Fruit fly (Drosophila melanogaster) whole organism, embryonic: ENCODE measurements around the gene CG43931.

Experiments used
- Adf1 ChIP-seq: fragments of 200-800 bp; sonication (Bioruptor generic); IDR thresholded peaks from 2 replicates; pipeline ENCODE4 v1.3.6; 2022; ENCODE audit warnings: missing biosample characterization, missing genetic modification characterization
- B-H1 ChIP-seq: fragments of 200-800 bp; sonication (Bioruptor generic); IDR thresholded peaks from 3 replicates; pipeline ENCODE4 v1.3.6; 2022; ENCODE audit warnings: missing biosample characterization, missing genetic modification characterization
- Blimp-1 ChIP-seq: fragments of 200-800 bp; sonication (Bioruptor generic); optimal IDR thresholded peaks from 3 replicates; lab custom pipeline; 2018; ENCODE audit warnings: missing biosample characterization, missing genetic modification characterization, mild to moderate bottlenecking, moderate library complexity, missing genetic modification reagents
- CG10147 ChIP-seq: fragments of 200-800 bp; sonication (Bioruptor generic); optimal IDR thresholded peaks from 2 replicates; lab custom pipeline; 2019; ENCODE audit warnings: missing biosample characterization, mild to moderate bottlenecking, missing genetic modification characterization, moderate library complexity
- CG12155 ChIP-seq: fragments of 200-800 bp; sonication (Bioruptor generic); optimal IDR thresholded peaks from 3 replicates; lab custom pipeline; 2016; ENCODE audit warnings: missing biosample characterization, missing genetic modification characterization
- CG12659 ChIP-seq: fragments of 200-800 bp; sonication (Bioruptor generic); optimal IDR thresholded peaks from 3 replicates; lab custom pipeline; 2017; ENCODE audit warnings: mild to moderate bottlenecking, missing biosample characterization, missing genetic modification reagents, missing genetic modification characterization
- CG12744 ChIP-seq: fragments of 200-800 bp; sonication (Bioruptor generic); optimal IDR thresholded peaks from 2 replicates; lab custom pipeline; 2016; ENCODE audit warnings: missing biosample characterization, missing genetic modification characterization
- CG13287 ChIP-seq: fragments of 200-800 bp; sonication (Bioruptor generic); IDR thresholded peaks from 2 replicates; pipeline ENCODE4 v1.3.6; 2022; ENCODE audit warnings: missing biosample characterization, missing genetic modification characterization; ENCODE audit not compliant: partially characterized antibody
- CG15601 ChIP-seq: fragments of 200-800 bp; sonication (Bioruptor generic); optimal IDR thresholded peaks from 3 replicates; lab custom pipeline; 2019; ENCODE audit warnings: missing biosample characterization, mild to moderate bottlenecking, missing genetic modification characterization, moderate library complexity
- CG1603 ChIP-seq: fragments of 200-800 bp; sonication (Bioruptor generic); optimal IDR thresholded peaks from 2 replicates; lab custom pipeline; 2019; ENCODE audit warnings: missing biosample characterization, mild to moderate bottlenecking, missing genetic modification characterization, moderate library complexity
- CG17186 ChIP-seq: fragments of 200-800 bp; sonication (Bioruptor generic); optimal IDR thresholded peaks from 3 replicates; lab custom pipeline; 2017; ENCODE audit warnings: missing biosample characterization, missing genetic modification reagents, missing genetic modification characterization
- CG17568 ChIP-seq: fragments of 200-800 bp; sonication (Bioruptor generic); optimal IDR thresholded peaks from 2 replicates; lab custom pipeline; 2018; ENCODE audit warnings: missing biosample characterization, mild to moderate bottlenecking, missing genetic modification characterization, moderate library complexity
- CG2889 ChIP-seq: fragments of 200-800 bp; sonication (Bioruptor generic); IDR thresholded peaks from 3 replicates; pipeline ENCODE4 v1.3.6; 2022; ENCODE audit warnings: missing biosample characterization, missing genetic modification characterization
- CG31388 ChIP-seq: fragments of 200-800 bp; sonication (Bioruptor generic); optimal IDR thresholded peaks from 2 replicates; lab custom pipeline; 2016; ENCODE audit warnings: missing biosample characterization, missing genetic modification characterization
- CG3407 ChIP-seq: fragments of 200-800 bp; sonication (Bioruptor generic); optimal IDR thresholded peaks from 2 replicates; lab custom pipeline; 2018; ENCODE audit warnings: missing biosample characterization, mild to moderate bottlenecking, missing genetic modification characterization
- CG34376 ChIP-seq: fragments of 200-800 bp; sonication (Bioruptor generic); optimal IDR thresholded peaks from 2 replicates; lab custom pipeline; 2018; ENCODE audit warnings: missing biosample characterization, mild to moderate bottlenecking, missing genetic modification characterization
- CG3847 ChIP-seq: fragments of 200-800 bp; sonication (Bioruptor generic); IDR thresholded peaks from 2 replicates; pipeline ENCODE4 v1.3.6; 2022; ENCODE audit warnings: missing biosample characterization, missing genetic modification characterization
- CG4707 ChIP-seq: fragments of 200-800 bp; sonication (Bioruptor generic); optimal IDR thresholded peaks from 2 replicates; lab custom pipeline; 2018; ENCODE audit warnings: missing biosample characterization, mild to moderate bottlenecking, missing genetic modification characterization, moderate library complexity
- CG6683 ChIP-seq: fragments of 200-800 bp; sonication (Bioruptor generic); optimal IDR thresholded peaks from 2 replicates; lab custom pipeline; 2017; ENCODE audit warnings: missing biosample characterization, mild to moderate bottlenecking, missing genetic modification characterization, missing genetic modification reagents
- CG6765 ChIP-seq: fragments of 200-800 bp; sonication (Bioruptor generic); optimal IDR thresholded peaks from 3 replicates; lab custom pipeline; 2017; ENCODE audit warnings: missing biosample characterization, mild to moderate bottlenecking, missing genetic modification characterization
- CG7928 ChIP-seq: fragments of 200-800 bp; sonication (Bioruptor generic); optimal IDR thresholded peaks from 2 replicates; lab custom pipeline; 2017; ENCODE audit warnings: missing biosample characterization, mild to moderate bottlenecking, missing genetic modification characterization
- CG9817 ChIP-seq: fragments of 200-800 bp; sonication (Bioruptor generic); optimal IDR thresholded peaks from 2 replicates; lab custom pipeline; 2018; ENCODE audit warnings: missing biosample characterization, mild to moderate bottlenecking, missing genetic modification characterization, moderate library complexity
- Camta ChIP-seq: fragments of 200-800 bp; sonication (Bioruptor generic); optimal IDR thresholded peaks from 2 replicates; lab custom pipeline; 2016; ENCODE audit warnings: missing biosample characterization, missing genetic modification characterization
- Dad ChIP-seq: fragments of 200-800 bp; sonication (Bioruptor generic); optimal IDR thresholded peaks from 3 replicates; lab custom pipeline; 2016; ENCODE audit warnings: missing biosample characterization, missing genetic modification characterization
- Deaf1 ChIP-seq: fragments of 200-800 bp; optimal IDR thresholded peaks from 3 replicates; lab custom pipeline; 2019; ENCODE audit warnings: missing biosample characterization, mild to moderate bottlenecking, missing genetic modification characterization, moderate library complexity
- Dfd ChIP-seq, 2 experiments: fragments of >200 bp; optimal IDR thresholded peaks; 2 replicates each; lab custom pipeline; 2017; ENCODE audit warnings: missing biosample characterization in 2 of 2, missing genetic modification characterization in 2 of 2
- HLH3B ChIP-seq: fragments of 200-800 bp; sonication (Bioruptor generic); IDR thresholded peaks from 2 replicates; pipeline ENCODE4 v1.3.6; 2022; ENCODE audit warnings: missing biosample characterization, missing genetic modification characterization
- Hr78 ChIP-seq, 2 experiments: fragments of 200-800 bp in 1 of 2; fragments of >200 bp in 1 of 2; sonication (Bioruptor generic) in 1 of 2; optimal IDR thresholded peaks; 2 replicates each; lab custom pipeline; 2017 to 2019; ENCODE audit warnings: missing biosample characterization in 2 of 2, missing genetic modification characterization in 2 of 2, mild to moderate bottlenecking in 1 of 2, moderate library complexity in 1 of 2
- MTF-1 ChIP-seq: fragments of 200-800 bp; sonication (Bioruptor generic); optimal IDR thresholded peaks from 2 replicates; lab custom pipeline; 2018; ENCODE audit warnings: missing biosample characterization, mild to moderate bottlenecking, missing genetic modification characterization, borderline replicate concordance
- Mes4 ChIP-seq: fragments of 200-800 bp; sonication (Bioruptor generic); optimal IDR thresholded peaks from 2 replicates; lab custom pipeline; 2016; ENCODE audit warnings: missing biosample characterization, missing genetic modification characterization
- NfI ChIP-seq: fragments of 200-800 bp; sonication (Bioruptor generic); optimal IDR thresholded peaks from 3 replicates; lab custom pipeline; 2018; ENCODE audit warnings: missing biosample characterization, mild to moderate bottlenecking, missing genetic modification characterization, moderate library complexity
- Sin3A ChIP-seq: fragments of >200 bp; optimal IDR thresholded peaks from 2 replicates; lab custom pipeline; 2018
- ac ChIP-seq: fragments of 200-800 bp; sonication (Bioruptor generic); optimal IDR thresholded peaks from 3 replicates; lab custom pipeline; 2017; ENCODE audit warnings: missing biosample characterization, mild to moderate bottlenecking, missing genetic modification characterization
- bcd ChIP-seq: fragments of 200-800 bp; sonication (Bioruptor generic); optimal IDR thresholded peaks from 2 replicates; lab custom pipeline; 2017; ENCODE audit warnings: missing biosample characterization, mild to moderate bottlenecking, missing genetic modification characterization
- chn ChIP-seq: fragments of 200-800 bp; sonication (Bioruptor generic); optimal IDR thresholded peaks from 2 replicates; lab custom pipeline; 2016; ENCODE audit warnings: missing biosample characterization, missing genetic modification characterization
- crc ChIP-seq: fragments of 200-800 bp; sonication (Bioruptor generic); optimal IDR thresholded peaks from 2 replicates; lab custom pipeline; 2016; ENCODE audit warnings: missing biosample characterization, missing genetic modification characterization
- dmrt99B ChIP-seq: fragments of 200-800 bp; sonication (Bioruptor generic); optimal IDR thresholded peaks from 2 replicates; lab custom pipeline; 2018; ENCODE audit warnings: missing biosample characterization, mild to moderate bottlenecking, missing genetic modification characterization, moderate library complexity
- fru ChIP-seq: fragments of >200 bp; optimal IDR thresholded peaks from 2 replicates; lab custom pipeline; 2017
- mam ChIP-seq: fragments of 200-800 bp; sonication (Bioruptor generic); optimal IDR thresholded peaks from 3 replicates; lab custom pipeline; 2016; ENCODE audit warnings: missing biosample characterization, missing genetic modification characterization
- nmo ChIP-seq: fragments of 200-800 bp; sonication (Bioruptor generic); optimal IDR thresholded peaks from 2 replicates; lab custom pipeline; 2018; ENCODE audit warnings: missing biosample characterization, mild to moderate bottlenecking, missing genetic modification characterization, moderate library complexity
- pb ChIP-seq: fragments of 200-800 bp; sonication (Bioruptor generic); optimal IDR thresholded peaks from 3 replicates; lab custom pipeline; 2016; ENCODE audit warnings: missing biosample characterization, missing genetic modification characterization
- pho ChIP-seq: fragments of 200-800 bp; sonication (Bioruptor generic); optimal IDR thresholded peaks from 2 replicates; lab custom pipeline; 2016; ENCODE audit warnings: missing biosample characterization, missing genetic modification characterization
- pnt ChIP-seq: fragments of 200-800 bp; sonication (Bioruptor generic); optimal IDR thresholded peaks from 3 replicates; lab custom pipeline; 2016; ENCODE audit warnings: missing biosample characterization, missing genetic modification characterization
- run ChIP-seq: fragments of 200-800 bp; sonication (Bioruptor generic); optimal IDR thresholded peaks from 3 replicates; lab custom pipeline; 2018; ENCODE audit warnings: missing biosample characterization, mild to moderate bottlenecking, missing genetic modification characterization
- sens ChIP-seq: fragments of 200-800 bp; sonication (Bioruptor generic); peaks from one replicate; lab custom pipeline; 2016; ENCODE audit warnings: missing biosample characterization, missing genetic modification characterization
- seq ChIP-seq: fragments of 200-800 bp; sonication (Bioruptor generic); IDR thresholded peaks from 2 replicates; pipeline ENCODE4 v1.3.6; 2022; ENCODE audit warnings: missing biosample characterization, missing genetic modification characterization
- slp2 ChIP-seq: fragments of 200-800 bp; sonication (Bioruptor generic); optimal IDR thresholded peaks from 2 replicates; lab custom pipeline; 2016; ENCODE audit warnings: missing biosample characterization, missing genetic modification characterization
- ttk ChIP-seq: fragments of 200-800 bp; sonication (Bioruptor generic); IDR thresholded peaks from 2 replicates; pipeline ENCODE4 v2.1.2; 2022; ENCODE audit warnings: missing biosample characterization, missing genetic modification characterization
- unpg ChIP-seq: fragments of 200-800 bp; sonication (Bioruptor generic); optimal IDR thresholded peaks from 3 replicates; lab custom pipeline; 2018; ENCODE audit warnings: missing biosample characterization, mild to moderate bottlenecking, missing genetic modification characterization, moderate library complexity
- vnd ChIP-seq: fragments of 200-800 bp; sonication (Bioruptor generic); IDR thresholded peaks from 3 replicates; pipeline ENCODE4 v1.3.6; 2022; ENCODE audit warnings: missing biosample characterization, missing genetic modification characterization; ENCODE audit not compliant: partially characterized antibody
- yki ChIP-seq: fragments of >200 bp; optimal IDR thresholded peaks from 3 replicates; lab custom pipeline; 2018

CG43931 gene

DNA sequence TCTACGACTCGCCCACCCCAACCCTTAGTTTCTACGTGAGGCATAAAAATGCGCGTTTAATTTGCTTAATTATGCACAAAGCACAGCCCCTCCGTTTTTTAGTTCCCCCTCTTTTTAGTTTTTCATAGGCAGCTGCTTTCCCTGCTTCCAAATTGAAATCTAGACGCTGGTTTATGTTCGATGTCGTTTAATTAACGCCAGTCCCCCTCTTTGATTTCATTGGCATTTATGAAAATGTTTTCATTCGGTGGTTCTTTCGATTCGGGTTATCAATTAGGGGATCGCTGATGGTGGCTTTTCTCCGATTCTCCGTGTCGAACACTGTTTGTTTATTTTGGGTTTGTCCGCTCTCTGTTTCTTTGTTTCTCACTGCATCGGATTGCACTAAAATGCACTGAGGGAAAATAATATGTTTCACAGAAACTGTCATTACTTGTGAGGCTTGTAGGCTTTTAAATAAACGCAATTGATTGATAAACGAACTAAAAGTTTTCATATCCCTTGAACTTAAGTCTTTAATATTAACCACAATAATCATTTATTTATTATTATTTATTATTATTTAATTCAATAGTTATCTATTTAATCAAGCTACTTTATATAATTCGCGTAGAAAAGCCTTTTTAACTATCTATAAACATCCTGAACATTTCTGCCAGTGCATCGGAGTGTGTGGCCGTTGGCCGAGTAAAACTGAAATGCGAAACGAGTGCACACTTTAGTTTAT, 32.9 kb downstream of the CG43931 start (continued):
- TF ChIP-seq Adf1 (GFP tag; lab: Robert Waterston, UW): no peak
- TF ChIP-seq pnt (GFP tag; lab: Kevin White, UChicago): no peak
- TF ChIP-seq CG13287 (GFP tag; lab: Robert Waterston, UW): no peak
- no peak for TF ChIP-seq CG3847
- TF ChIP-seq CG4707 (GFP tag; lab: Kevin White, UChicago): no peak
- TF ChIP-seq MTF-1 (GFP tag; lab: Kevin White, UChicago): no peak
- TF ChIP-seq Sin3A (lab: Kevin White, UChicago): no peak
- TF ChIP-seq B-H1 (GFP tag; lab: Robert Waterston, UW): no peak
- peak; percentile 83 for TF ChIP-seq sens
- no peak for TF ChIP-seq CG2889
- TF ChIP-seq dmrt99B (tag; lab: Kevin White, UChicago): peak; percentile 67
- no peak for TF ChIP-seq yki (lab: Kevin White, UChicago)
- no peak for TF ChIP-seq Hr78 (GFP tag; optimal IDR thresholded peaks at IDR 0.05; lab: Kevin White, UChicago)
- no peak for TF ChIP-seq ttk
- no peak for TF ChIP-seq Mes4 (GFP tag; lab: Kevin White, UChicago)
- TF ChIP-seq CG6683 (GFP tag; lab: Kevin White, UChicago): no peak
- TF ChIP-seq vnd: no peak
- TF ChIP-seq CG7928 (GFP tag; lab: Kevin White, UChicago): no peak
- TF ChIP-seq run: peak; percentile 9
- no peak for TF ChIP-seq ac (GFP tag; lab: Kevin White, UChicago)
- peak; percentile 74 for TF ChIP-seq Blimp-1 (GFP tag; lab: Kevin White, UChicago)
- no peak for TF ChIP-seq CG12659
- TF ChIP-seq CG12744: no peak
- peak; percentile 10 for TF ChIP-seq Deaf1 (tag; lab: Kevin White, UChicago)
- TF ChIP-seq CG17186 (GFP tag; lab: Kevin White, UChicago): no peak
- no peak for TF ChIP-seq fru (lab: Kevin White, UChicago)
- peak; percentile 61 for TF ChIP-seq unpg (GFP tag; lab: Kevin White, UChicago)
- TF ChIP-seq CG9817 (tag; lab: Kevin White, UChicago): no peak
- no peak for TF ChIP-seq Dfd (GFP tag; optimal IDR thresholded peaks at IDR 0.05; lab: Kevin White, UChicago)
- TF ChIP-seq CG17568: no peak
- no peak for TF ChIP-seq mam (GFP tag; lab: Kevin White, UChicago)
- no peak for TF ChIP-seq chn (GFP tag; lab: Kevin White, UChicago)
- peak; percentile 77 for TF ChIP-seq nmo (GFP tag; lab: Kevin White, UChicago)
- no peak for TF ChIP-seq CG1603 (tag; lab: Kevin White, UChicago)
- TF ChIP-seq NfI (GFP tag; lab: Kevin White, UChicago): no peak
- no peak for TF ChIP-seq pb (GFP tag; lab: Kevin White, UChicago)
- TF ChIP-seq CG3407: peak; percentile 58
- TF ChIP-seq pho (GFP tag; lab: Kevin White, UChicago): no peak
- TF ChIP-seq Dad (GFP tag; lab: Kevin White, UChicago): no peak
- TF ChIP-seq CG6765 (GFP tag; lab: Kevin White, UChicago): no peak
- peak; percentile 72 for TF ChIP-seq CG15601 (tag; lab: Kevin White, UChicago)
- no peak for TF ChIP-seq Camta
- no peak for TF ChIP-seq CG31388 (GFP tag; lab: Kevin White, UChicago)
- TF ChIP-seq CG34376 (GFP tag; lab: Kevin White, UChicago): no peak
- no peak for TF ChIP-seq CG10147
- no peak for TF ChIP-seq crc
- peak; percentile 26 for TF ChIP-seq bcd (GFP tag; lab: Kevin White, UChicago)
- no peak for TF ChIP-seq CG12155 (GFP tag; lab: Kevin White, UChicago)
- TF ChIP-seq HLH3B: no peak
- TF ChIP-seq slp2 (GFP tag; lab: Kevin White, UChicago): no peak
- no peak for TF ChIP-seq seq (GFP tag; lab: Robert Waterston, UW)
